Fruit fly (Drosophila melanogaster): Measurements from ENCODE around the gene IntS11.
A peak's percentile ranks its signal among the peaks of the same experiment; 100 is the strongest.

The IntS11 gene

dm6 chr3R:29737891-29738290, 7.2 kb upstream of the IntS11 start, which contains the start of gene Gnpnat (continued):
- TF ChIP-seq CG2889 (GFP tag; IDR thresholded peaks at IDR 0.05) (no peak), cato (GFP tag; optimal IDR thresholded peaks at IDR 0.05; ENCODE audit: borderline replicate concordance) (no peak), nerfin-2 (GFP tag; IDR thresholded peaks at IDR 0.05; ENCODE audit: partially characterized antibody) (no peak), ind (GFP tag; optimal IDR thresholded peaks at IDR 0.05) (peak; percentile 57), Rfx (GFP tag; IDR thresholded peaks at IDR 0.05) (no peak), da (GFP tag; optimal IDR thresholded peaks at IDR 0.05) (no peak), trem (tag; optimal IDR thresholded peaks at IDR 0.05) (peak; percentile 42), CG17385 (GFP tag; optimal IDR thresholded peaks at IDR 0.05) (peak; percentile 48), CG13624 (GFP tag; optimal IDR thresholded peaks at IDR 0.05) (no peak), aop (GFP tag; IDR thresholded peaks at IDR 0.05) (no peak), CG12744 (GFP tag; optimal IDR thresholded peaks at IDR 0.05) (no peak), ac (GFP tag; optimal IDR thresholded peaks at IDR 0.05) (no peak), sd (tag; optimal IDR thresholded peaks at IDR 0.05) (peak; percentile 8), CG17361 (GFP tag; IDR thresholded peaks at IDR 0.05) (no peak), CG8359 (GFP tag; optimal IDR thresholded peaks at IDR 0.05; ENCODE audit: borderline replicate concordance) (no peak), CG1832 (GFP tag; optimal IDR thresholded peaks at IDR 0.05) (no peak), CG11695 (GFP tag; IDR thresholded peaks at IDR 0.05) (no peak), bcd (GFP tag; optimal IDR thresholded peaks at IDR 0.05) (peak; percentile 46), ssp (GFP tag; IDR thresholded peaks at IDR 0.05) (no peak), Lpt (GFP tag; optimal IDR thresholded peaks at IDR 0.05) (no peak), CG5245 (GFP tag; optimal IDR thresholded peaks at IDR 0.05) (peak; percentile 12), CG16815 (GFP tag; optimal IDR thresholded peaks at IDR 0.05) (peak; percentile 48), CG15073 (GFP tag; optimal IDR thresholded peaks at IDR 0.05) (no peak), CG3281 (GFP tag; optimal IDR thresholded peaks at IDR 0.05) (peak; percentile 55), Max (GFP tag; optimal IDR thresholded peaks at IDR 0.05) (peak; percentile 6), nau (GFP tag; optimal IDR thresholded peaks at IDR 0.05) (no peak), Stat92E (GFP tag; optimal IDR thresholded peaks at IDR 0.05) (no peak), ara (GFP tag; IDR thresholded peaks at IDR 0.05) (no peak), CG6689 (GFP tag; IDR thresholded peaks at IDR 0.05) (no peak), Atf6 (GFP tag; IDR thresholded peaks at IDR 0.05) (no peak), chif (GFP tag; optimal IDR thresholded peaks at IDR 0.05) (no peak), wek (GFP tag; optimal IDR thresholded peaks at IDR 0.05) (peak; percentile 20), CG13287 (GFP tag; IDR thresholded peaks at IDR 0.05; ENCODE audit: partially characterized antibody) (no peak), CG32532 (GFP tag; IDR thresholded peaks at IDR 0.05) (no peak), insv (GFP tag; optimal IDR thresholded peaks at IDR 0.05) (no peak), CG9437 (GFP tag; optimal IDR thresholded peaks at IDR 0.05) (peak; percentile 99), CG14860 (GFP tag; IDR thresholded peaks at IDR 0.05; ENCODE audit: partially characterized antibody) (no peak), crol (GFP tag; IDR thresholded peaks at IDR 0.05) (no peak), CG16779 (GFP tag; IDR thresholded peaks at IDR 0.05) (no peak), ewg (GFP tag; optimal IDR thresholded peaks at IDR 0.05) (peak; percentile 22), Aef1 (GFP tag; IDR thresholded peaks at IDR 0.05) (no peak), Sin3A (optimal IDR thresholded peaks at IDR 0.05) (no peak), NC2β (GFP tag; optimal IDR thresholded peaks at IDR 0.05) (no peak), sisA (GFP tag; IDR thresholded peaks at IDR 0.05) (no peak), CG10267 (tag; optimal IDR thresholded peaks at IDR 0.05) (peak; percentile 46), CG11560 (tag; IDR thresholded peaks at IDR 0.05) (no peak), bbx (GFP tag; IDR thresholded peaks at IDR 0.05; ENCODE audit: partially characterized antibody) (no peak), CG8924 (tag; optimal IDR thresholded peaks at IDR 0.05) (peak; percentile 57), scrt (GFP tag; optimal IDR thresholded peaks at IDR 0.05) (peak; percentile 26), CG1529 (GFP tag; optimal IDR thresholded peaks at IDR 0.05) (peak; percentile 7), tna (GFP tag; IDR thresholded peaks at IDR 0.05; ENCODE audit: partially characterized antibody) (no peak), cwo (GFP tag; optimal IDR thresholded peaks at IDR 0.05) (peak; percentile 36)

Data from whole organism, embryonic.